Fruit fly (Drosophila melanogaster) whole organism, embryonic: ENCODE data around the gene bb8.

Source experiments
- Abd-B ChIP-seq: fragments of 200-800 bp; sonication (Bioruptor generic); optimal IDR thresholded peaks from 2 replicates; lab custom pipeline; 2018; ENCODE audit warnings: missing biosample characterization, mild to moderate bottlenecking, missing genetic modification characterization, moderate library complexity
- Aef1 ChIP-seq: fragments of 200-800 bp; sonication (Bioruptor generic); IDR thresholded peaks from 3 replicates; pipeline ENCODE4 v1.3.6; 2022; ENCODE audit warnings: missing biosample characterization, missing genetic modification characterization
- Atf3 ChIP-seq: fragments of 200-800 bp; sonication (Bioruptor generic); optimal IDR thresholded peaks from 3 replicates; lab custom pipeline; 2016; ENCODE audit warnings: missing biosample characterization, missing genetic modification characterization
- Atf6 ChIP-seq: fragments of 200-800 bp; sonication (Bioruptor generic); IDR thresholded peaks from 2 replicates; pipeline ENCODE4 v1.3.6; 2022; ENCODE audit warnings: missing biosample characterization, missing genetic modification characterization
- Awh ChIP-seq: fragments of 200-800 bp; sonication (Bioruptor generic); IDR thresholded peaks from 2 replicates; pipeline ENCODE4, ENCODE4 v1.3.6; 2022; ENCODE audit warnings: missing biosample characterization, missing genetic modification characterization
- B-H1 ChIP-seq: fragments of 200-800 bp; sonication (Bioruptor generic); IDR thresholded peaks from 3 replicates; pipeline ENCODE4 v1.3.6; 2022; ENCODE audit warnings: missing biosample characterization, missing genetic modification characterization
- CG10366 ChIP-seq: fragments of 200-800 bp; sonication (Bioruptor generic); IDR thresholded peaks from 2 replicates; pipeline ENCODE4 v1.3.6; 2022; ENCODE audit warnings: missing biosample characterization, missing genetic modification characterization
- CG11247 ChIP-seq: fragments of 200-800 bp; sonication (Bioruptor generic); IDR thresholded peaks from 2 replicates; pipeline ENCODE4 v1.3.6; 2022; ENCODE audit warnings: missing biosample characterization, missing genetic modification characterization
- CG11398 ChIP-seq: fragments of 200-800 bp; sonication (Bioruptor generic); optimal IDR thresholded peaks from 2 replicates; lab custom pipeline; 2016; ENCODE audit warnings: missing biosample characterization, missing genetic modification characterization
- CG12391 ChIP-seq: fragments of 200-800 bp; sonication (Bioruptor generic); optimal IDR thresholded peaks from 3 replicates; lab custom pipeline; 2018; ENCODE audit warnings: missing biosample characterization, mild to moderate bottlenecking, missing genetic modification characterization, moderate library complexity
- CG13123 ChIP-seq: fragments of 200-800 bp; sonication (Bioruptor generic); optimal IDR thresholded peaks from 2 replicates; lab custom pipeline; 2016; ENCODE audit warnings: missing biosample characterization, missing genetic modification characterization
- CG13775 ChIP-seq: fragments of 200-800 bp; sonication (Bioruptor generic); optimal IDR thresholded peaks from 3 replicates; lab custom pipeline; 2017; ENCODE audit warnings: missing biosample characterization, mild to moderate bottlenecking, missing genetic modification characterization
- CG16779 ChIP-seq: fragments of 200-800 bp; sonication (Bioruptor generic); IDR thresholded peaks from 2 replicates; pipeline ENCODE4 v1.3.6; 2022; ENCODE audit warnings: missing biosample characterization, missing genetic modification characterization
- CG17361 ChIP-seq: fragments of 200-800 bp; sonication (Bioruptor generic); IDR thresholded peaks from 3 replicates; pipeline ENCODE4 v1.3.6; 2022; ENCODE audit warnings: missing biosample characterization, missing genetic modification characterization
- CG17385 ChIP-seq: fragments of 200-800 bp; sonication (Bioruptor generic); optimal IDR thresholded peaks from 3 replicates; lab custom pipeline; 2018; ENCODE audit warnings: missing biosample characterization, mild to moderate bottlenecking, missing genetic modification characterization
- CG17829 ChIP-seq: fragments of 200-800 bp; optimal IDR thresholded peaks from 2 replicates; lab custom pipeline; 2019; ENCODE audit warnings: missing biosample characterization, mild to moderate bottlenecking, missing genetic modification characterization, moderate library complexity
- CG30403 ChIP-seq: fragments of 200-800 bp; sonication (Bioruptor generic); optimal IDR thresholded peaks from 3 replicates; lab custom pipeline; 2016; ENCODE audit warnings: missing biosample characterization, missing genetic modification characterization
- CG31224 ChIP-seq: fragments of 200-800 bp; sonication (Bioruptor generic); IDR thresholded peaks from 2 replicates; pipeline ENCODE4 v1.3.6; 2022; ENCODE audit warnings: missing biosample characterization, missing genetic modification characterization
- CG6813 ChIP-seq: fragments of 200-800 bp; sonication (Bioruptor generic); optimal IDR thresholded peaks from 2 replicates; lab custom pipeline; 2017; ENCODE audit warnings: missing biosample characterization, missing genetic modification characterization, mild to moderate bottlenecking, moderate library complexity, missing genetic modification reagents
- CG9932 ChIP-seq: fragments of 200-800 bp; sonication (Bioruptor generic); IDR thresholded peaks from 2 replicates; pipeline ENCODE4 v1.3.6; 2022; ENCODE audit warnings: missing biosample characterization, missing genetic modification characterization
- Camta ChIP-seq: fragments of 200-800 bp; sonication (Bioruptor generic); optimal IDR thresholded peaks from 2 replicates; lab custom pipeline; 2016; ENCODE audit warnings: missing biosample characterization, missing genetic modification characterization
- D ChIP-seq, 2 experiments: fragments of 200-800 bp in 1 of 2; fragments of >200 bp in 1 of 2; sonication (Bioruptor generic) in 1 of 2; optimal IDR thresholded peaks; 2 replicates in 1 of 2; 3 replicates in 1 of 2; lab custom pipeline; 2017; ENCODE audit warnings: mild to moderate bottlenecking in 1 of 2, missing biosample characterization in 1 of 2, missing genetic modification characterization in 1 of 2, missing genetic modification reagents in 1 of 2
- Dref ChIP-seq: fragments of 200-800 bp; sonication (Bioruptor generic); IDR thresholded peaks from 2 replicates; pipeline ENCODE4 v1.3.6; 2022; ENCODE audit warnings: missing biosample characterization, missing genetic modification characterization
- HLHmδ ChIP-seq: fragments of 200-800 bp; sonication (Bioruptor generic); optimal IDR thresholded peaks from 2 replicates; lab custom pipeline; 2018; ENCODE audit warnings: missing biosample characterization, mild to moderate bottlenecking, missing genetic modification characterization, moderate library complexity
- Hmx ChIP-seq: fragments of 200-800 bp; sonication (Bioruptor generic); optimal IDR thresholded peaks from 2 replicates; lab custom pipeline; 2016; ENCODE audit warnings: missing biosample characterization, missing genetic modification characterization
- MESR4 ChIP-seq: fragments of 200-800 bp; sonication (Bioruptor generic); optimal IDR thresholded peaks from 2 replicates; lab custom pipeline; 2018; ENCODE audit warnings: missing biosample characterization, mild to moderate bottlenecking, missing genetic modification characterization, moderate library complexity
- Med ChIP-seq: fragments of 200-800 bp; sonication (Bioruptor generic); peaks from one replicate; lab custom pipeline; 2016; ENCODE audit warnings: missing biosample characterization, missing genetic modification characterization, mild to moderate bottlenecking, inconsistent platforms, moderate library complexity
- Poxn ChIP-seq: fragments of 200-800 bp; sonication (Bioruptor generic); IDR thresholded peaks from 2 replicates; pipeline ENCODE4 v1.3.6; 2022; ENCODE audit warnings: missing biosample characterization, missing genetic modification characterization
- TFAM ChIP-seq: fragments of 200-800 bp; sonication (Bioruptor generic); optimal IDR thresholded peaks from 2 replicates; lab custom pipeline; 2017; ENCODE audit warnings: missing biosample characterization, missing genetic modification characterization, inconsistent platforms
- Tbp ChIP-seq: fragments of >200 bp; optimal IDR thresholded peaks from 2 replicates; lab custom pipeline; 2018; ENCODE audit warnings: missing biosample characterization, missing genetic modification characterization
- Vsx1 ChIP-seq: fragments of 200-800 bp; sonication (Bioruptor generic); optimal IDR thresholded peaks from 2 replicates; lab custom pipeline; 2017; ENCODE audit warnings: missing biosample characterization, mild to moderate bottlenecking, missing genetic modification characterization, missing genetic modification reagents
- Xrp1 ChIP-seq: fragments of 200-800 bp; sonication (Bioruptor generic); IDR thresholded peaks from 2 replicates; pipeline ENCODE4 v1.3.6; 2022; ENCODE audit warnings: missing biosample characterization, missing genetic modification characterization
- chinmo ChIP-seq: fragments of 200-800 bp; sonication (Bioruptor generic); IDR thresholded peaks from 4 replicates; pipeline ENCODE4 v1.3.6; 2022; ENCODE audit warnings: missing biosample characterization, missing genetic modification characterization; ENCODE audit not compliant: partially characterized antibody
- dmrt99B ChIP-seq: fragments of 200-800 bp; sonication (Bioruptor generic); optimal IDR thresholded peaks from 2 replicates; lab custom pipeline; 2018; ENCODE audit warnings: missing biosample characterization, mild to moderate bottlenecking, missing genetic modification characterization, moderate library complexity
- fd102C ChIP-seq: fragments of 200-800 bp; sonication (Bioruptor generic); optimal IDR thresholded peaks from 2 replicates; lab custom pipeline; 2018; ENCODE audit warnings: missing biosample characterization, mild to moderate bottlenecking, missing genetic modification characterization, moderate library complexity
- fd64A ChIP-seq: fragments of 200-800 bp; sonication (Bioruptor generic); optimal IDR thresholded peaks from 3 replicates; lab custom pipeline; 2018; ENCODE audit warnings: missing biosample characterization, mild to moderate bottlenecking, missing genetic modification characterization
- fru ChIP-seq: fragments of >200 bp; optimal IDR thresholded peaks from 2 replicates; lab custom pipeline; 2017
- grn ChIP-seq: fragments of 200-800 bp; sonication (Bioruptor generic); optimal IDR thresholded peaks from 3 replicates; lab custom pipeline; 2017; ENCODE audit warnings: missing biosample characterization, missing genetic modification characterization
- gro ChIP-seq: fragments of 200-800 bp; sonication (Bioruptor generic); optimal IDR thresholded peaks from 2 replicates; lab custom pipeline; 2016; ENCODE audit warnings: missing biosample characterization, missing genetic modification characterization
- lbe ChIP-seq: fragments of 200-800 bp; sonication (Bioruptor generic); optimal IDR thresholded peaks from 2 replicates; lab custom pipeline; 2016; ENCODE audit warnings: missing biosample characterization, mild to moderate bottlenecking, missing genetic modification characterization
- nerfin-2 ChIP-seq: fragments of 200-800 bp; sonication (Bioruptor generic); IDR thresholded peaks from 2 replicates; pipeline ENCODE4 v1.3.6; 2022; ENCODE audit warnings: missing biosample characterization, missing genetic modification characterization; ENCODE audit not compliant: partially characterized antibody
- pros ChIP-seq: fragments of 200-800 bp; sonication (Bioruptor generic); optimal IDR thresholded peaks from 3 replicates; lab custom pipeline; 2019; ENCODE audit warnings: missing biosample characterization, mild to moderate bottlenecking, missing genetic modification characterization, moderate library complexity
- rib ChIP-seq: fragments of 200-800 bp; sonication (Bioruptor generic); IDR thresholded peaks from 2 replicates; pipeline ENCODE4 v1.3.6; 2022; ENCODE audit warnings: missing biosample characterization, missing genetic modification characterization
- row ChIP-seq: fragments of 200-800 bp; sonication (Bioruptor generic); IDR thresholded peaks from 3 replicates; pipeline ENCODE4 v1.3.6; 2022; ENCODE audit warnings: missing biosample characterization, missing genetic modification characterization
- scrt ChIP-seq: fragments of 200-800 bp; sonication (Bioruptor generic); optimal IDR thresholded peaks from 2 replicates; lab custom pipeline; 2018; ENCODE audit warnings: missing biosample characterization, mild to moderate bottlenecking, missing genetic modification characterization, moderate library complexity
- seq ChIP-seq: fragments of 200-800 bp; sonication (Bioruptor generic); IDR thresholded peaks from 2 replicates; pipeline ENCODE4 v1.3.6; 2022; ENCODE audit warnings: missing biosample characterization, missing genetic modification characterization
- sr ChIP-seq: fragments of 200-800 bp; sonication (Bioruptor generic); IDR thresholded peaks from 3 replicates; pipeline ENCODE4 v1.3.6; 2022; ENCODE audit warnings: missing biosample characterization, missing genetic modification characterization
- unpg ChIP-seq: fragments of 200-800 bp; sonication (Bioruptor generic); optimal IDR thresholded peaks from 3 replicates; lab custom pipeline; 2018; ENCODE audit warnings: missing biosample characterization, mild to moderate bottlenecking, missing genetic modification characterization, moderate library complexity
- vfl ChIP-seq: fragments of 200-800 bp; sonication (Bioruptor generic); optimal IDR thresholded peaks from 2 replicates; lab custom pipeline; 2016; ENCODE audit warnings: missing biosample characterization, missing genetic modification characterization
- vvl ChIP-seq: fragments of 200-800 bp; sonication (Bioruptor generic); IDR thresholded peaks from 2 replicates; pipeline ENCODE4 v1.3.6; 2022; ENCODE audit warnings: missing biosample characterization, missing genetic modification characterization

The bb8 gene

DNA sequence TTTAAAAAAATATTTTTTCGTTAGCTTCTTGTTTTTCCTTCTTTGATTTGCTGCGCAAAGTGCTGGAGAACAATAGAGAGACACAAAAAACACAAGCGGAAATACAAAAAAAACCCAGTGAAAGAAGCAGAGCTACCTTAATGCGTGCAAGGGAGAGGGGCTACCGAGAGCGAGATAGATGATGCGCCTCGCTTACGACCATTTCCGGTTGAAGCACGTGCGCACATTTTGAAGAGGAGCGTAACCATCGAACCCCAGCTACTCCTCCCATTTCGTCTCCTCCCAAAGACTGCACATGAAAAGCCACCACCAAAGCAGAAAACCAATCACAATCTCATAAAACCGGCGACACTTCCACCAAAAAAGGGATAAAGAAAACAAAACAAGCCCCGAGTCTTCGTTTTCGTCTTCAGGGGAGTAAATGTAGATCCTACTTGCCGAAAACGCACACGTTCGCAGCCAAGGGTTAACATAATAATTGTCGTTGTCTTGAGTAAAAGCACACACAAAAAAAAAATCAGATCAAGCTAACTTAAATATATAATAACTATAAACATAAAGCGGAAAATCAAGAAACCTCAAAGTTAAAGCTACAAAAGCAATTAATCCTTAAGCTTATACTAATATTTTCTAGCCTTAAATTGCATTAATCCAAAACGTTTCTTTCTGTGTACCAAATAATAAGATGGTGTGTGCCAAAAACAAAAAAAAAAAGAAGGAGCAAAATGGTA is 7.3 kb upstream of the bb8 start (continued):
- TF ChIP-seq D (optimal IDR thresholded peaks at IDR 0.05; lab: Kevin White, UChicago), result no peak
- no peak for TF ChIP-seq D (GFP tag; optimal IDR thresholded peaks at IDR 0.05; lab: Kevin White, UChicago)
- no peak for TF ChIP-seq TFAM
- TF ChIP-seq row (GFP tag; lab: Robert Waterston, UW), result peak; percentile 46; the same call in 1 of the 3 replicates
- TF ChIP-seq CG11247, result no peak
- no peak for TF ChIP-seq fd102C
- peak; percentile 61 for TF ChIP-seq Med (GFP tag; lab: Kevin White, UChicago)
- no peak for TF ChIP-seq Camta (GFP tag; lab: Kevin White, UChicago)
- TF ChIP-seq Awh (GFP tag; lab: Robert Waterston, UW), result no peak
- TF ChIP-seq Abd-B, result peak; percentile 35
- no peak for TF ChIP-seq CG11398 (GFP tag; lab: Kevin White, UChicago)
- no peak for TF ChIP-seq fd64A (GFP tag; lab: Kevin White, UChicago)
- no peak for TF ChIP-seq Aef1 (GFP tag; lab: Robert Waterston, UW)
- no peak for TF ChIP-seq lbe
- no peak for TF ChIP-seq MESR4 (GFP tag; lab: Kevin White, UChicago)
- TF ChIP-seq grn (GFP tag; lab: Kevin White, UChicago), result no peak
- peak; percentile 44; the same call in 1 of the 2 replicates for TF ChIP-seq seq (GFP tag; lab: Robert Waterston, UW)
- TF ChIP-seq rib (GFP tag; lab: Robert Waterston, UW), result no peak
- TF ChIP-seq Atf3 (GFP tag; lab: Kevin White, UChicago), result no peak
- TF ChIP-seq CG13123 (GFP tag; lab: Kevin White, UChicago), result no peak
- TF ChIP-seq Atf6 (GFP tag; lab: Robert Waterston, UW), result no peak
- no peak for TF ChIP-seq Dref (GFP tag; lab: Robert Waterston, UW)
- TF ChIP-seq scrt, result no peak
- no peak for TF ChIP-seq Hmx (GFP tag; lab: Kevin White, UChicago)
- peak; percentile 72 for TF ChIP-seq Xrp1 (GFP tag; lab: Robert Waterston, UW)
- TF ChIP-seq CG13775 (GFP tag; lab: Kevin White, UChicago), result no peak
- no peak for TF ChIP-seq CG10366 (GFP tag; lab: Robert Waterston, UW)
- TF ChIP-seq CG17385, result peak; percentile 61
- peak; percentile 76 for TF ChIP-seq HLHmδ (GFP tag; lab: Kevin White, UChicago)
- no peak for TF ChIP-seq gro (GFP tag; lab: Kevin White, UChicago)
- TF ChIP-seq CG16779 (GFP tag; lab: Robert Waterston, UW), result no peak
- no peak for TF ChIP-seq fru (lab: Kevin White, UChicago)
- peak; percentile 43 for TF ChIP-seq unpg (GFP tag; lab: Kevin White, UChicago)
- TF ChIP-seq sr (GFP tag; lab: Robert Waterston, UW), result no peak
- TF ChIP-seq nerfin-2 (GFP tag; lab: Robert Waterston, UW), result no peak
- TF ChIP-seq CG17361 (GFP tag; lab: Robert Waterston, UW), result peak; percentile 66
- peak; percentile 18 for TF ChIP-seq Vsx1 (GFP tag; lab: Kevin White, UChicago)
- no peak for TF ChIP-seq CG9932 (GFP tag; lab: Robert Waterston, UW)
- TF ChIP-seq vfl (GFP tag; lab: Kevin White, UChicago), result no peak
- TF ChIP-seq chinmo, result 0 out of 4 replicates have a peak, but pooled peaks have one; percentile 14
- TF ChIP-seq CG17829 (tag; lab: Kevin White, UChicago), result peak; percentile 20
- TF ChIP-seq CG6813 (GFP tag; lab: Kevin White, UChicago), result peak; percentile 27
- TF ChIP-seq CG31224 (GFP tag; lab: Robert Waterston, UW), result no peak
- TF ChIP-seq Poxn, result no peak
- no peak for TF ChIP-seq Tbp (GFP tag; lab: Kevin White, UChicago)
- TF ChIP-seq CG30403 (GFP tag; lab: Kevin White, UChicago), result peak; percentile 32
- TF ChIP-seq CG12391 (tag; lab: Kevin White, UChicago), result peak; percentile 51
- peak; percentile 21 for TF ChIP-seq pros (GFP tag; lab: Kevin White, UChicago)
- no peak for TF ChIP-seq B-H1 (GFP tag; lab: Robert Waterston, UW)
- peak; percentile 15; the same call in 1 of the 2 replicates for TF ChIP-seq vvl
- peak; percentile 20 for TF ChIP-seq dmrt99B (tag; lab: Kevin White, UChicago)
